Worm (Caenorhabditis elegans) whole organism, L3 larva: ENCODE results near the gene fkb-3.

Experiments
- ZK546.5 ChIP-seq: sonication (generic microtip); optimal IDR thresholded peaks from 2 replicates; lab custom pipeline; 2017; ENCODE audit warnings: missing biosample characterization, missing genetic modification characterization
- ama-1 ChIP-seq: fragments of 150-350 bp; optimal IDR thresholded peaks from 2 replicates; lab custom pipeline; 2018
- ceh-9 ChIP-seq: sonication (generic microtip); optimal IDR thresholded peaks from 2 replicates; lab custom pipeline; 2018; ENCODE audit warnings: missing biosample characterization, missing genetic modification characterization
- elt-3 ChIP-seq, 3 experiments: fragments of 150-350 bp in 1 of 3; sonication (generic microtip) in 2 of 3; optimal IDR thresholded peaks; 2 replicates in 2 of 3; 4 replicates in 1 of 3; lab custom pipeline; 2014 to 2017; ENCODE audit warnings: missing biosample characterization in 3 of 3, missing genetic modification characterization in 3 of 3
- fkh-10 ChIP-seq: sonication (generic microtip); optimal IDR thresholded peaks from 2 replicates; lab custom pipeline; 2017; ENCODE audit warnings: missing biosample characterization, missing genetic modification reagents, missing genetic modification characterization
- nhr-77 ChIP-seq: fragments of 150-350 bp; optimal IDR thresholded peaks from 2 replicates; lab custom pipeline; 2014; ENCODE audit warnings: missing biosample characterization, missing genetic modification characterization
- zag-1 ChIP-seq: fragments of 150-350 bp; optimal IDR thresholded peaks from 2 replicates; lab custom pipeline; 2014; ENCODE audit warnings: missing biosample characterization, missing genetic modification characterization

DNA sequence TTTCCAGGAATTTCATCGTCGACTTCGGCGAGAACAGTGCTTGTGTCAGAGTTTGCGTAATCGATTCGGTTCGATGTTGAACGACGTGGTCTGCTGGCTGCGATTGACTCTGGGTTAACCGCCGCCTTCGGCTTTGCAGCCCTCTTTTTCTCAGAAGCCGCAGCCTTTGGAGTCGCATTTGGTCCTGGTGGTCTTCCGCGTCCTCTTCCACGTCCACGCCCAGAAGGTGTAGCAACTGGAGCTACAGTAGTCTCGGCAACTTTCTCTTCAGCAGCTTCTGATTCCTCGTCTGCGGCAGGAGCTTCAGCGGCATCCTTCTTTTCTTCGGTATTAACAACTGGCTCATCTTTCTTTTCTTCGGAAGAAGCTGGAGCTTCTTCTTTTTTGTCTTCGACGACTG, 30.2 kb upstream of the fkb-3 start:
- no peak for TF ChIP-seq ama-1 (lab: Kevin White, UChicago)
- no peak for TF ChIP-seq ceh-9 (tag; lab: Kevin White, UChicago)
- TF ChIP-seq zag-1 (tag; lab: Kevin White, UChicago), result no peak
- TF ChIP-seq ZK546.5 (tag; lab: Kevin White, UChicago), result no peak
- TF ChIP-seq elt-3 (tag; optimal IDR thresholded peaks at IDR 0.05; lab: Kevin White, UChicago), result no peak
- no peak for TF ChIP-seq nhr-77
- TF ChIP-seq fkh-10 (GFP tag; lab: Kevin White, UChicago), result no peak
